Worm (Caenorhabditis elegans) whole organism, midembryonic: ENCODE measurements around the gene mrps-11.

ENCODE experiments used
- T22C8.4 ChIP-seq: fragments of 200-800 bp; sonication (Bioruptor generic); IDR thresholded peaks from 2 replicates; pipeline ENCODE4 v1.3.6; 2022; ENCODE audit warnings: missing genetic modification characterization, missing compliant biosample characterization
- cog-1 ChIP-seq: sonication (generic microtip); optimal IDR thresholded peaks from 2 replicates; lab custom pipeline; 2016; ENCODE audit warnings: missing genetic modification characterization, missing compliant biosample characterization
- flt-1 ChIP-seq: fragments of 200-800 bp; sonication (Bioruptor generic); IDR thresholded peaks from 2 replicates; pipeline ENCODE4 v1.3.6; 2022; ENCODE audit warnings: missing genetic modification characterization, missing compliant biosample characterization
- klf-2 ChIP-seq: fragments of 200-800 bp; sonication (Bioruptor generic); conservative IDR thresholded peaks from 2 replicates; pipeline ENCODE4 v1.3.6; 2022; ENCODE audit warnings: missing genetic modification reagents, missing genetic modification characterization, missing compliant biosample characterization
- med-1 ChIP-seq: sonication (generic microtip); optimal IDR thresholded peaks from 2 replicates; lab custom pipeline; 2017; ENCODE audit warnings: missing genetic modification characterization, mild to moderate bottlenecking, missing compliant biosample characterization, antibody characterized with exemption, missing genetic modification reagents; ENCODE audit not compliant: insufficient read depth
- ref-1 ChIP-seq: fragments of 200-800 bp; sonication (Bioruptor generic); conservative IDR thresholded peaks from 2 replicates; pipeline ENCODE4 v1.3.6; 2022; ENCODE audit warnings: missing genetic modification reagents, missing genetic modification characterization, missing compliant biosample characterization

- TF ChIP-seq klf-2 (GFP tag; lab: Robert Waterston, UW) (no peak), T22C8.4 (GFP tag; lab: Robert Waterston, UW) (0 out of 2 replicates have a peak, but pooled peaks have one; percentile 23), med-1 (GFP tag; lab: Kevin White, UChicago) (no peak), ref-1 (GFP tag; lab: Robert Waterston, UW) (no peak), cog-1 (tag; lab: Kevin White, UChicago) (peak; percentile 87), flt-1 (GFP tag; lab: Robert Waterston, UW) (no peak)
Measured at ce11 chrV:12465399-12465798, 29.0 kb downstream of the mrps-11 start.
